Worm (Caenorhabditis elegans) whole organism, L1 larva: ENCODE measurements around the gene C07E3.10.

Source experiments
- efl-3 ChIP-seq: fragments of 200-800 bp; sonication (Bioruptor generic); optimal IDR thresholded peaks from 2 replicates; lab custom pipeline; 2018; ENCODE audit warnings: mild to moderate bottlenecking, missing genetic modification characterization, missing compliant biosample characterization
- egl-27 ChIP-seq, 2 experiments: fragments of 150-350 bp in 1 of 2; sonication (generic microtip); optimal IDR thresholded peaks; 3 replicates each; lab custom pipeline; 2017 to 2018; ENCODE audit warnings: missing biosample characterization in 2 of 2, missing genetic modification characterization in 2 of 2, missing genetic modification reagents in 2 of 2
- lin-13 ChIP-seq: fragments of 150-350 bp; optimal IDR thresholded peaks from 2 replicates; lab custom pipeline; 2014; ENCODE audit warnings: missing biosample characterization, missing genetic modification reagents, missing genetic modification characterization
- lin-35 ChIP-seq, 2 experiments: fragments of 150-350 bp; optimal IDR thresholded peaks; 2 replicates each; lab custom pipeline; 2014; ENCODE audit warnings: missing biosample characterization in 2 of 2, missing genetic modification characterization in 2 of 2, missing genetic modification reagents in 2 of 2
- lsy-2 ChIP-seq, 2 experiments: fragments of 150-350 bp; optimal IDR thresholded peaks; 2 replicates each; lab custom pipeline; 2014; ENCODE audit warnings: missing biosample characterization in 2 of 2, missing genetic modification characterization in 2 of 2
- nhr-76 ChIP-seq: sonication (generic microtip); optimal IDR thresholded peaks from 2 replicates; lab custom pipeline; 2017; ENCODE audit warnings: missing biosample characterization, missing genetic modification characterization
- skn-1 ChIP-seq: fragments of 150-350 bp; optimal IDR thresholded peaks from 2 replicates; lab custom pipeline; 2014; ENCODE audit warnings: missing biosample characterization, missing genetic modification characterization
- snpc-4 ChIP-seq: fragments of 150-350 bp; optimal IDR thresholded peaks from 2 replicates; lab custom pipeline; 2014; ENCODE audit warnings: missing biosample characterization, missing genetic modification characterization
- unc-62 ChIP-seq: fragments of 150-350 bp; optimal IDR thresholded peaks from 2 replicates; lab custom pipeline; 2014; ENCODE audit warnings: missing biosample characterization, missing genetic modification reagents, missing genetic modification characterization
- xbp-1 ChIP-seq: sonication (generic microtip); optimal IDR thresholded peaks from 2 replicates; lab custom pipeline; 2016; ENCODE audit warnings: missing genetic modification characterization, missing compliant biosample characterization
- zip-4 ChIP-seq: fragments of 200-800 bp; sonication (Bioruptor generic); optimal IDR thresholded peaks from 2 replicates; lab custom pipeline; 2018; ENCODE audit warnings: mild to moderate bottlenecking, missing genetic modification characterization, moderate library complexity, missing compliant biosample characterization
- ztf-11 ChIP-seq, 2 experiments: sonication (generic microtip); optimal IDR thresholded peaks; 2 replicates each; lab custom pipeline; 2016 to 2017; ENCODE audit warnings: missing genetic modification characterization in 2 of 2, missing biosample characterization in 1 of 2, missing compliant biosample characterization in 1 of 2
- ztf-4 ChIP-seq: fragments of 150-350 bp; optimal IDR thresholded peaks from 2 replicates; lab custom pipeline; 2014; ENCODE audit warnings: missing biosample characterization, missing genetic modification characterization

ce11 chrII:10325615-10326232 lies 20.5 kb upstream of the C07E3.10 start, which contains the start of gene appg-1:
- TF ChIP-seq unc-62 (no peak), xbp-1 (tag; lab: Kevin White, UChicago) (no peak), lin-35 (GFP tag; optimal IDR thresholded peaks at IDR 0.05; lab: Kevin White, UChicago) (no peak), zip-4 (GFP tag; lab: Kevin White, UChicago) (no peak), efl-3 (GFP tag; lab: Kevin White, UChicago) (no peak), lsy-2 (tag; optimal IDR thresholded peaks at IDR 0.05; lab: Kevin White, UChicago) (no peak), lin-13 (no peak), ztf-4 (tag; lab: Kevin White, UChicago) (no peak), skn-1 (no peak), egl-27 (tag; optimal IDR thresholded peaks at IDR 0.05; lab: Kevin White, UChicago) (no peak), snpc-4 (no peak), ztf-11 (tag; optimal IDR thresholded peaks at IDR 0.05; lab: Kevin White, UChicago) (no peak), nhr-76 (tag; lab: Kevin White, UChicago) (no peak)
